Worm (Caenorhabditis elegans) whole organism, L4/young adult: ENCODE results near the gene nhr-253.

Source experiments
- W03F9.2 ChIP-seq: fragments of 150-350 bp; optimal IDR thresholded peaks from 2 replicates; lab custom pipeline; 2014; ENCODE audit warnings: missing biosample characterization, missing genetic modification characterization
- him-1 ChIP-seq: sonication (generic microtip); optimal IDR thresholded peaks from 2 replicates; lab custom pipeline; 2016; ENCODE audit warnings: missing genotype, missing genetic modification reagents, missing genetic modification characterization, missing compliant biosample characterization

ce11 chrV:399721-400120, 3.3 kb downstream of the nhr-253 start, which contains the start of gene scl-27:
- no peak for TF ChIP-seq him-1
- TF ChIP-seq W03F9.2 (tag; lab: Kevin White, UChicago): no peak
